Fruit fly (Drosophila melanogaster) whole organism, embryonic: ENCODE data around the gene Plzf.

Experiments used
- Atf6 ChIP-seq: fragments of 200-800 bp; sonication (Bioruptor generic); IDR thresholded peaks from 2 replicates; pipeline ENCODE4 v1.3.6; 2022; ENCODE audit warnings: missing biosample characterization, missing genetic modification characterization
- Awh ChIP-seq: fragments of 200-800 bp; sonication (Bioruptor generic); IDR thresholded peaks from 2 replicates; pipeline ENCODE4, ENCODE4 v1.3.6; 2022; ENCODE audit warnings: missing biosample characterization, missing genetic modification characterization
- Bgb ChIP-seq: fragments of 200-800 bp; sonication (Bioruptor generic); IDR thresholded peaks from 2 replicates; pipeline ENCODE4 v1.3.6; 2022; ENCODE audit warnings: missing biosample characterization, missing genetic modification characterization; ENCODE audit not compliant: partially characterized antibody
- CG10274 ChIP-seq: fragments of 200-800 bp; sonication (Bioruptor generic); optimal IDR thresholded peaks from 3 replicates; lab custom pipeline; 2017; ENCODE audit warnings: missing biosample characterization, mild to moderate bottlenecking, missing genetic modification characterization
- CG10654 ChIP-seq: fragments of 200-800 bp; sonication (Bioruptor generic); optimal IDR thresholded peaks from 2 replicates; lab custom pipeline; 2016; ENCODE audit warnings: missing biosample characterization, missing genetic modification characterization
- CG11695 ChIP-seq: fragments of 200-800 bp; sonication (Bioruptor generic); IDR thresholded peaks from 3 replicates; pipeline ENCODE4 v1.3.6; 2022; ENCODE audit warnings: missing biosample characterization, missing genetic modification characterization
- CG12236 ChIP-seq: fragments of 200-800 bp; sonication (Bioruptor generic); optimal IDR thresholded peaks from 2 replicates; lab custom pipeline; 2016; ENCODE audit warnings: missing biosample characterization, missing genetic modification characterization
- CG12391 ChIP-seq: fragments of 200-800 bp; sonication (Bioruptor generic); optimal IDR thresholded peaks from 3 replicates; lab custom pipeline; 2018; ENCODE audit warnings: missing biosample characterization, mild to moderate bottlenecking, missing genetic modification characterization, moderate library complexity
- CG13775 ChIP-seq: fragments of 200-800 bp; sonication (Bioruptor generic); optimal IDR thresholded peaks from 3 replicates; lab custom pipeline; 2017; ENCODE audit warnings: missing biosample characterization, mild to moderate bottlenecking, missing genetic modification characterization
- CG14014 ChIP-seq: fragments of 200-800 bp; sonication (Bioruptor generic); IDR thresholded peaks from 2 replicates; pipeline ENCODE4 v1.3.6; 2022; ENCODE audit warnings: missing biosample characterization, missing genetic modification characterization
- CG14965 ChIP-seq: fragments of 200-800 bp; sonication (Bioruptor generic); optimal IDR thresholded peaks from 2 replicates; lab custom pipeline; 2016; ENCODE audit warnings: missing biosample characterization, missing genetic modification characterization, borderline replicate concordance
- CG15073 ChIP-seq: fragments of 200-800 bp; sonication (Bioruptor generic); optimal IDR thresholded peaks from 2 replicates; lab custom pipeline; 2016; ENCODE audit warnings: missing biosample characterization, missing genetic modification characterization
- CG17328 ChIP-seq: fragments of 200-800 bp; sonication (Bioruptor generic); IDR thresholded peaks from 2 replicates; pipeline ENCODE4 v1.3.6; 2022; ENCODE audit warnings: missing biosample characterization, missing genetic modification characterization
- CG18619 ChIP-seq: fragments of 200-800 bp; sonication (Bioruptor generic); optimal IDR thresholded peaks from 3 replicates; lab custom pipeline; 2017; ENCODE audit warnings: missing biosample characterization, mild to moderate bottlenecking, missing genetic modification characterization
- CG2712 ChIP-seq: fragments of 200-800 bp; optimal IDR thresholded peaks from 3 replicates; lab custom pipeline; 2019; ENCODE audit warnings: missing biosample characterization, mild to moderate bottlenecking, missing genetic modification characterization, moderate library complexity
- CG2889 ChIP-seq: fragments of 200-800 bp; sonication (Bioruptor generic); IDR thresholded peaks from 3 replicates; pipeline ENCODE4 v1.3.6; 2022; ENCODE audit warnings: missing biosample characterization, missing genetic modification characterization
- CG32772 ChIP-seq: fragments of 200-800 bp; sonication (Bioruptor generic); IDR thresholded peaks from 2 replicates; pipeline ENCODE4 v1.3.6; 2022; ENCODE audit warnings: missing biosample characterization, missing genetic modification characterization
- CG5180 ChIP-seq: fragments of 200-800 bp; sonication (Bioruptor generic); optimal IDR thresholded peaks from 3 replicates; lab custom pipeline; 2017; ENCODE audit warnings: missing biosample characterization, missing genetic modification characterization, mild to moderate bottlenecking, moderate library complexity, missing genetic modification reagents
- CG7987 ChIP-seq: fragments of 200-800 bp; sonication (Bioruptor generic); optimal IDR thresholded peaks from 2 replicates; lab custom pipeline; 2018; ENCODE audit warnings: missing biosample characterization, mild to moderate bottlenecking, missing genetic modification characterization, moderate library complexity
- CG9609 ChIP-seq: fragments of 200-800 bp; sonication (Bioruptor generic); optimal IDR thresholded peaks from 3 replicates; lab custom pipeline; 2016; ENCODE audit warnings: missing biosample characterization, missing genetic modification characterization
- Drgx ChIP-seq: fragments of 200-800 bp; sonication (Bioruptor generic); IDR thresholded peaks from 2 replicates; pipeline ENCODE4 v1.3.6; 2022; ENCODE audit warnings: missing biosample characterization, missing genetic modification characterization
- Fer2 ChIP-seq: fragments of 200-800 bp; sonication (Bioruptor generic); optimal IDR thresholded peaks from 2 replicates; lab custom pipeline; 2018; ENCODE audit warnings: missing biosample characterization, mild to moderate bottlenecking, missing genetic modification characterization, moderate library complexity
- Hand ChIP-seq: fragments of 200-800 bp; sonication (Bioruptor generic); optimal IDR thresholded peaks from 2 replicates; lab custom pipeline; 2017; ENCODE audit warnings: mild to moderate bottlenecking, missing biosample characterization, missing genetic modification reagents, missing genetic modification characterization
- HmgZ ChIP-seq: fragments of 200-800 bp; sonication (Bioruptor generic); optimal IDR thresholded peaks from 2 replicates; lab custom pipeline; 2018; ENCODE audit warnings: missing biosample characterization, mild to moderate bottlenecking, missing genetic modification characterization
- NC2α ChIP-seq: fragments of 200-800 bp; sonication (Bioruptor generic); optimal IDR thresholded peaks from 2 replicates; lab custom pipeline; 2016; ENCODE audit warnings: missing biosample characterization, missing genetic modification characterization
- NFAT ChIP-seq: fragments of 200-800 bp; sonication (Bioruptor generic); IDR thresholded peaks from 2 replicates; pipeline ENCODE4 v1.3.6; 2022; ENCODE audit warnings: missing biosample characterization, missing genetic modification characterization
- Six4 ChIP-seq: fragments of 200-800 bp; sonication (Bioruptor generic); optimal IDR thresholded peaks from 2 replicates; lab custom pipeline; 2016; ENCODE audit warnings: missing biosample characterization, missing genetic modification characterization
- Sry-δ ChIP-seq: fragments of 200-800 bp; sonication (Bioruptor generic); optimal IDR thresholded peaks from 2 replicates; lab custom pipeline; 2016; ENCODE audit warnings: missing biosample characterization, missing genetic modification characterization
- Ssrp ChIP-seq: fragments of 200-800 bp; sonication (Bioruptor generic); optimal IDR thresholded peaks from 2 replicates; lab custom pipeline; 2018; ENCODE audit warnings: missing biosample characterization, mild to moderate bottlenecking, missing genetic modification characterization, moderate library complexity
- cas ChIP-seq: fragments of 200-800 bp; sonication (Bioruptor generic); IDR thresholded peaks from 2 replicates; pipeline ENCODE4 v1.3.6; 2022; ENCODE audit warnings: missing biosample characterization, missing genetic modification characterization
- cato ChIP-seq: fragments of 200-800 bp; sonication (Bioruptor generic); optimal IDR thresholded peaks from 2 replicates; lab custom pipeline; 2016; ENCODE audit warnings: missing biosample characterization, missing genetic modification characterization, borderline replicate concordance
- chinmo ChIP-seq: fragments of 200-800 bp; sonication (Bioruptor generic); IDR thresholded peaks from 4 replicates; pipeline ENCODE4 v1.3.6; 2022; ENCODE audit warnings: missing biosample characterization, missing genetic modification characterization; ENCODE audit not compliant: partially characterized antibody
- dm ChIP-seq: fragments of 200-800 bp; sonication (Bioruptor generic); optimal IDR thresholded peaks from 3 replicates; lab custom pipeline; 2016; ENCODE audit warnings: missing biosample characterization, missing genetic modification characterization
- emc ChIP-seq: fragments of 200-800 bp; sonication (Bioruptor generic); optimal IDR thresholded peaks from 2 replicates; lab custom pipeline; 2016; ENCODE audit warnings: missing biosample characterization, missing genetic modification characterization
- esg ChIP-seq: fragments of 200-800 bp; sonication (Bioruptor generic); conservative IDR thresholded peaks from 2 replicates; pipeline ENCODE4 v1.3.6; 2022; ENCODE audit warnings: missing biosample characterization, missing genetic modification characterization
- gcm ChIP-seq: fragments of 200-800 bp; sonication (Bioruptor generic); optimal IDR thresholded peaks from 2 replicates; lab custom pipeline; 2019; ENCODE audit warnings: missing biosample characterization, mild to moderate bottlenecking, missing genetic modification characterization, moderate library complexity
- gfzf ChIP-seq: fragments of 200-800 bp; sonication (Bioruptor generic); optimal IDR thresholded peaks from 2 replicates; lab custom pipeline; 2016; ENCODE audit warnings: missing biosample characterization, mild to moderate bottlenecking, missing genetic modification characterization, moderate library complexity
- gsb-n ChIP-seq: fragments of 200-800 bp; sonication (Bioruptor generic); optimal IDR thresholded peaks from 3 replicates; lab custom pipeline; 2018; ENCODE audit warnings: missing biosample characterization, mild to moderate bottlenecking, missing genetic modification characterization
- hb ChIP-seq: fragments of 200-800 bp; sonication (Bioruptor generic); IDR thresholded peaks from 3 replicates; pipeline ENCODE4 v1.3.6; 2022; ENCODE audit warnings: missing biosample characterization, missing genetic modification characterization; ENCODE audit not compliant: partially characterized antibody
- hth ChIP-seq: fragments of >200 bp; optimal IDR thresholded peaks from 2 replicates; lab custom pipeline; 2017; ENCODE audit warnings: inconsistent platforms
- kay ChIP-seq: fragments of 200-800 bp; sonication (Bioruptor generic); optimal IDR thresholded peaks from 2 replicates; lab custom pipeline; 2016; ENCODE audit warnings: missing biosample characterization, missing genetic modification characterization
- nmo ChIP-seq: fragments of 200-800 bp; sonication (Bioruptor generic); optimal IDR thresholded peaks from 2 replicates; lab custom pipeline; 2018; ENCODE audit warnings: missing biosample characterization, mild to moderate bottlenecking, missing genetic modification characterization, moderate library complexity
- nom ChIP-seq: fragments of 200-800 bp; sonication (Bioruptor generic); optimal IDR thresholded peaks from 2 replicates; lab custom pipeline; 2017; ENCODE audit warnings: missing biosample characterization, missing genetic modification characterization, mild to moderate bottlenecking, moderate library complexity, missing genetic modification reagents
- pzg ChIP-seq: fragments of 200-800 bp; sonication (Bioruptor generic); optimal IDR thresholded peaks from 3 replicates; lab custom pipeline; 2018; ENCODE audit warnings: missing biosample characterization, mild to moderate bottlenecking, missing genetic modification characterization, moderate library complexity
- row ChIP-seq: fragments of 200-800 bp; sonication (Bioruptor generic); IDR thresholded peaks from 3 replicates; pipeline ENCODE4 v1.3.6; 2022; ENCODE audit warnings: missing biosample characterization, missing genetic modification characterization
- salm ChIP-seq: fragments of 200-800 bp; sonication (Bioruptor generic); optimal IDR thresholded peaks from 2 replicates; lab custom pipeline; 2018; ENCODE audit warnings: missing biosample characterization, mild to moderate bottlenecking, missing genetic modification characterization
- sim ChIP-seq: fragments of 200-800 bp; sonication (Bioruptor generic); IDR thresholded peaks from 2 replicates; pipeline ENCODE4 v1.3.6; 2022; ENCODE audit warnings: missing biosample characterization, missing genetic modification characterization
- sna ChIP-seq: fragments of 200-800 bp; sonication (Bioruptor generic); IDR thresholded peaks from 2 replicates; pipeline ENCODE4 v1.3.6; 2022; ENCODE audit warnings: missing biosample characterization, missing genetic modification characterization; ENCODE audit not compliant: partially characterized antibody
- trh ChIP-seq: fragments of 200-800 bp; sonication (Bioruptor generic); optimal IDR thresholded peaks from 2 replicates; lab custom pipeline; 2016; ENCODE audit warnings: missing biosample characterization, missing genetic modification characterization
- vnd ChIP-seq: fragments of 200-800 bp; sonication (Bioruptor generic); IDR thresholded peaks from 3 replicates; pipeline ENCODE4 v1.3.6; 2022; ENCODE audit warnings: missing biosample characterization, missing genetic modification characterization; ENCODE audit not compliant: partially characterized antibody
- wor ChIP-seq: fragments of 200-800 bp; sonication (Bioruptor generic); IDR thresholded peaks from 2 replicates; pipeline ENCODE4 v1.3.6; 2022; ENCODE audit warnings: missing biosample characterization, missing genetic modification characterization

Gene Plzf

dm6 chr2L:12063035-12063434 is 14.3 kb upstream of the Plzf start, which contains the start of gene Rab3-GAP (continued):
- TF ChIP-seq nom (GFP tag; lab: Kevin White, UChicago) (no peak), sna (GFP tag; lab: Robert Waterston, UW) (peak; percentile 68; the same call in 1 of the 2 replicates), Atf6 (GFP tag; lab: Robert Waterston, UW) (0 out of 2 replicates have a peak, but pooled peaks have one; percentile 15), CG12236 (no peak), CG32772 (no peak), CG17328 (GFP tag; lab: Robert Waterston, UW) (no peak), Hand (no peak), emc (GFP tag; lab: Kevin White, UChicago) (no peak), trh (no peak), CG18619 (no peak), CG10654 (GFP tag; lab: Kevin White, UChicago) (no peak), CG14965 (GFP tag; lab: Kevin White, UChicago) (no peak), CG2712 (tag; lab: Kevin White, UChicago) (peak; percentile 64), CG11695 (GFP tag; lab: Robert Waterston, UW) (peak; percentile 44; the same call in 1 of the 3 replicates), CG5180 (GFP tag; lab: Kevin White, UChicago) (no peak), hth (lab: Kevin White, UChicago) (no peak), Awh (no peak), cas (no peak), CG10274 (GFP tag; lab: Kevin White, UChicago) (no peak), CG9609 (GFP tag; lab: Kevin White, UChicago) (no peak), chinmo (GFP tag; lab: Robert Waterston, UW) (no peak), Fer2 (tag; lab: Kevin White, UChicago) (no peak), pzg (GFP tag; lab: Kevin White, UChicago) (peak; percentile 52), salm (no peak), gsb-n (no peak), kay (no peak), CG13775 (no peak), hb (GFP tag; lab: Robert Waterston, UW) (0 out of 3 replicates have a peak, but pooled peaks have one; percentile 5), CG14014 (GFP tag; lab: Robert Waterston, UW) (no peak; the same call in 1 of the 2 replicates), CG7987 (GFP tag; lab: Kevin White, UChicago) (peak; percentile 18), CG2889 (no peak), row (GFP tag; lab: Robert Waterston, UW) (peak; percentile 85), Six4 (peak; percentile 5), Drgx (GFP tag; lab: Robert Waterston, UW) (no peak), gfzf (GFP tag; lab: Kevin White, UChicago) (no peak), HmgZ (tag; lab: Kevin White, UChicago) (no peak), cato (GFP tag; lab: Kevin White, UChicago) (no peak), vnd (GFP tag; lab: Robert Waterston, UW) (no peak), gcm (peak; percentile 22), Ssrp (tag; lab: Kevin White, UChicago) (no peak), CG12391 (tag; lab: Kevin White, UChicago) (peak; percentile 53), sim (GFP tag; lab: Robert Waterston, UW) (no peak), wor (GFP tag; lab: Robert Waterston, UW) (no peak), NFAT (GFP tag; lab: Robert Waterston, UW) (no peak), NC2α (GFP tag; lab: Kevin White, UChicago) (no peak), CG15073 (GFP tag; lab: Kevin White, UChicago) (no peak), nmo (GFP tag; lab: Kevin White, UChicago) (peak; percentile 51), esg (GFP tag; lab: Robert Waterston, UW) (no peak), Bgb (GFP tag; lab: Robert Waterston, UW) (peak; percentile 52; the same call in 1 of the 2 replicates), dm (GFP tag; lab: Kevin White, UChicago) (no peak), Sry-δ (GFP tag; lab: Kevin White, UChicago) (peak; percentile 48)
